Worm (Caenorhabditis elegans): ENCODE data around the gene rnp-4.

Gene rnp-4

ce11 chrIII:4456579-4456978 lies 50.5 kb downstream of the rnp-4 start:
- TF ChIP-seq F13H6.1 (tag; optimal IDR thresholded peaks at IDR 0.05) (peak; percentile 42), sem-4 (tag; optimal IDR thresholded peaks at IDR 0.05) (no peak), dmd-4 (tag; optimal IDR thresholded peaks at IDR 0.05) (no peak), ztf-11 (tag; optimal IDR thresholded peaks at IDR 0.05) (no peak), nhr-77 (tag; optimal IDR thresholded peaks at IDR 0.05) (no peak), nhr-25 (tag; optimal IDR thresholded peaks at IDR 0.05) (peak; percentile 79), crh-2 (tag; optimal IDR thresholded peaks at IDR 0.05) (peak; percentile 39), ceh-16 (tag; optimal IDR thresholded peaks at IDR 0.05) (no peak), sma-9 (GFP tag; optimal IDR thresholded peaks at IDR 0.05) (peak; percentile 2), sma-9 (tag; optimal IDR thresholded peaks at IDR 0.05) (no peak), C34F6.9 (tag; optimal IDR thresholded peaks at IDR 0.05) (peak; percentile 19), peb-1 (tag; optimal IDR thresholded peaks at IDR 0.05) (no peak), nhr-129 (tag; optimal IDR thresholded peaks at IDR 0.05) (no peak), mbf-1 (tag; optimal IDR thresholded peaks at IDR 0.05) (no peak), ztf-4 (tag; optimal IDR thresholded peaks at IDR 0.05) (no peak), lsy-2 (tag; optimal IDR thresholded peaks at IDR 0.05) (peak; percentile 29 to 83), gmeb-1 (tag; optimal IDR thresholded peaks at IDR 0.05) (no peak), R02D3.7 (tag; optimal IDR thresholded peaks at IDR 0.05) (no peak), snpc-4 (tag; optimal IDR thresholded peaks at IDR 0.05) (no peak), nhr-6 (tag; optimal IDR thresholded peaks at IDR 0.05) (peak; percentile 4)
